Worm (Caenorhabditis elegans): ENCODE data around the gene dct-11.
A peak's percentile ranks its signal among the peaks of the same experiment; 100 is the strongest.

- no peak for TF ChIP-seq ces-1 (GFP tag; optimal IDR thresholded peaks at IDR 0.05)
- no peak for TF ChIP-seq nhr-76 (tag; optimal IDR thresholded peaks at IDR 0.05)
- peak in 1 of 3 experiments; percentile 19 for TF ChIP-seq ceh-82 (tag; optimal IDR thresholded peaks at IDR 0.05)
Observed at ce11 chrX:5820880-5821279, 18.7 kb downstream of the dct-11 start.

Measured in whole organism, L1 larva.